Worm (Caenorhabditis elegans): Measurements from ENCODE around the gene T01D1.4.

- TF ChIP-seq nhr-77 (tag; optimal IDR thresholded peaks at IDR 0.05) (no peak), ztf-11 (tag; optimal IDR thresholded peaks at IDR 0.05) (no peak), nhr-10 (tag; optimal IDR thresholded peaks at IDR 0.05) (no peak), skn-1 (tag; optimal IDR thresholded peaks at IDR 0.05) (no peak), unc-55 (GFP tag; optimal IDR thresholded peaks at IDR 0.05) (no peak), sma-3 (GFP tag; optimal IDR thresholded peaks at IDR 0.05) (no peak), egl-27 (tag; optimal IDR thresholded peaks at IDR 0.05) (no peak), R02D3.7 (tag; optimal IDR thresholded peaks at IDR 0.05) (no peak), elt-1 (tag; optimal IDR thresholded peaks at IDR 0.05) (no peak), sem-4 (tag; optimal IDR thresholded peaks at IDR 0.05) (no peak)
Observed at ce11 chrII:186504-186903, 7.6 kb upstream of the T01D1.4 start, which contains the start of gene T01D1.8.

All from whole organism, L2 larva.